ENCODE assay signal across 2 fruit fly cellular contexts in the genomic region with DNA sequence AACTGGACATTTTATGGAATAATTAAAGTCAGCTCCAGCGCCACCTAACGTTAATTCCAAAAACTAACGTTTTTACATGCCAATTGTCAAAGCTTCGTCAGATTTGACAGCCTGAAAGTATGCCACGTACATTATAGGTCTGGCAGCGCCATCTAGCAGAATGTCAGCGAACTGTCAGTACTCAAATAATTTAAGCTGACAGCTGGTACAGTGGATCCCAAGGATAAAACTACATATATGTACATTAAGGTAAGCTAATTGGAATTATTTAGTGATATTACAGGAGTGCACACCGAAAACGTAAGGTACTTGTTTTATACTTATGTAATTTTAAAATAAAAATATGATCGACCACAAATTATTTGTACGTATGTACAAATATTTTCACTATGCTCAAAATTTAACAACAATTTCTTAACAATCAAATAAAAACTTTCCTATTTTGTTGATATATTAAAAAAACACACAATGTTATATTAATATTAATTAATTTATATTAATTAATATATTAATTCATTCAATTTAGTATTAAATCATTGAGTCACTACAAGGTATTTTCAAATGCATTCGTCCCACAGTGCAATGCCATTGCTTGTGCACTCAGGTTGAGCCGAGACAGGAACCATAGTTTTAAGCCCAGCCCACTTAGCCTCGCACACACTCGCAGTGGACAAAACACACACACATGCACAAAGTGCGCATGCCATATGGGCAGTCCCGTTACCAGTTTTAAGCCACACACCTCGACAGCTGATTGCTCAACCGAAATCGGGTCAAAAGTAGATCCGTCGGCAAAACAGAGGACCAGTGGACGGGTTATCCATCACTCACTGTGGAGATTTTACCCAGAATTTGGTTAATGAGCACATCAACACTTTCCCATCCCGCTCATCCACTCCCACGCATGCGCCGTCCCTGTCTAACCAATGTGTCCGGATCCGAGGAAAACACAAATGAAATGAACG.
TF ChIP-seq lines count a peak whose summit lies in the region.

No protein-coding gene starts in this region.

TF ChIP-seq in whole organism, embryonic, 481 proteins besides CTCF, POLR2A, EP300 and RAD21 (continued from another document and continues in another):
- TF ChIP-seq CG9876 (GFP tag; optimal IDR thresholded peaks at IDR 0.05; lab: Kevin White, UChicago): peak; percentile 64
- TF ChIP-seq fd102C (GFP tag; optimal IDR thresholded peaks at IDR 0.05; lab: Kevin White, UChicago): peak; percentile 37
- peak; percentile 49 for TF ChIP-seq CG7928 (GFP tag; optimal IDR thresholded peaks at IDR 0.05; lab: Kevin White, UChicago)
- no peak for TF ChIP-seq CG1647 (GFP tag; optimal IDR thresholded peaks at IDR 0.05; lab: Kevin White, UChicago)
- peak; percentile 0 for TF ChIP-seq CG3995 (GFP tag; optimal IDR thresholded peaks at IDR 0.05; lab: Kevin White, UChicago)
- TF ChIP-seq pfk (GFP tag; optimal IDR thresholded peaks at IDR 0.05; lab: Kevin White, UChicago): no peak
- TF ChIP-seq CG17612 (GFP tag; IDR thresholded peaks at IDR 0.05; lab: Robert Waterston, UW): no peak
- TF ChIP-seq rib (GFP tag; IDR thresholded peaks at IDR 0.05; lab: Robert Waterston, UW): no peak
- 0 out of 2 replicates have a peak, but pooled peaks have one; percentile 15 for TF ChIP-seq sna (GFP tag; IDR thresholded peaks at IDR 0.05; lab: Robert Waterston, UW; ENCODE audit: partially characterized antibody)
- TF ChIP-seq pho (GFP tag; optimal IDR thresholded peaks at IDR 0.05; lab: Kevin White, UChicago): peak; percentile 17
- no peak for TF ChIP-seq TFAM (GFP tag; optimal IDR thresholded peaks at IDR 0.05; lab: Kevin White, UChicago)
- TF ChIP-seq ato (GFP tag; IDR thresholded peaks at IDR 0.05; lab: Robert Waterston, UW; ENCODE audit: partially characterized antibody): no peak
- TF ChIP-seq Six4 (GFP tag; optimal IDR thresholded peaks at IDR 0.05; lab: Kevin White, UChicago): peak; percentile 66
- no peak for TF ChIP-seq ERR (GFP tag; optimal IDR thresholded peaks at IDR 0.05; lab: Kevin White, UChicago)
- peak; percentile 78 for TF ChIP-seq CG12104 (GFP tag; optimal IDR thresholded peaks at IDR 0.05; lab: Kevin White, UChicago)
- TF ChIP-seq onecut (GFP tag; IDR thresholded peaks at IDR 0.05; lab: Robert Waterston, UW): peak; percentile 28
- peak; percentile 75 for TF ChIP-seq Opbp (GFP tag; IDR thresholded peaks at IDR 0.05; lab: Robert Waterston, UW; ENCODE audit: partially characterized antibody)
- peak; percentile 43 for TF ChIP-seq NK7.1 (GFP tag; optimal IDR thresholded peaks at IDR 0.05; lab: Kevin White, UChicago)
- no peak for TF ChIP-seq CG11696 (GFP tag; IDR thresholded peaks at IDR 0.05; lab: Robert Waterston, UW)
- TF ChIP-seq tup (GFP tag; optimal IDR thresholded peaks at IDR 0.05; lab: Kevin White, UChicago): peak; percentile 15
- TF ChIP-seq klu (GFP tag; IDR thresholded peaks at IDR 0.05; lab: Robert Waterston, UW): no peak; the same call in 1 of the 2 replicates
- TF ChIP-seq corto (GFP tag; optimal IDR thresholded peaks at IDR 0.05; lab: Kevin White, UChicago): no peak
- peak; percentile 66 for TF ChIP-seq wdn (GFP tag; IDR thresholded peaks at IDR 0.05; lab: Robert Waterston, UW)
- TF ChIP-seq CG14860 (GFP tag; IDR thresholded peaks at IDR 0.05; lab: Robert Waterston, UW; ENCODE audit: partially characterized antibody): 0 out of 3 replicates have a peak, but pooled peaks have one; percentile 31
- peak; percentile 86 for TF ChIP-seq CG1233 (GFP tag; optimal IDR thresholded peaks at IDR 0.05; lab: Kevin White, UChicago)
- TF ChIP-seq Gsc (GFP tag; IDR thresholded peaks at IDR 0.05; lab: Robert Waterston, UW): 0 out of 2 replicates have a peak, but pooled peaks have one; percentile 7
- peak; percentile 53 for TF ChIP-seq pita (GFP tag; optimal IDR thresholded peaks at IDR 0.05; lab: Kevin White, UChicago)
- peak; percentile 89 for TF ChIP-seq Meics (GFP tag; optimal IDR thresholded peaks at IDR 0.05; lab: Kevin White, UChicago)
- TF ChIP-seq H2.0 (GFP tag; IDR thresholded peaks at IDR 0.05; lab: Robert Waterston, UW): peak; percentile 17; the same call in 1 of the 2 replicates
- peak; percentile 15 for TF ChIP-seq Sry-δ (GFP tag; optimal IDR thresholded peaks at IDR 0.05; lab: Kevin White, UChicago)
- TF ChIP-seq lbe (GFP tag; optimal IDR thresholded peaks at IDR 0.05; lab: Kevin White, UChicago): no peak
- peak; percentile 79 for TF ChIP-seq gsb-n (tag; optimal IDR thresholded peaks at IDR 0.05; lab: Kevin White, UChicago)
- peak; percentile 56 for TF ChIP-seq CG5180 (GFP tag; optimal IDR thresholded peaks at IDR 0.05; lab: Kevin White, UChicago)
- TF ChIP-seq Elba2 (GFP tag; optimal IDR thresholded peaks at IDR 0.05; lab: Kevin White, UChicago): peak; percentile 22
- TF ChIP-seq zf30C (GFP tag; optimal IDR thresholded peaks at IDR 0.05; lab: Kevin White, UChicago): no peak
- peak; percentile 40 for TF ChIP-seq mirr (GFP tag; optimal IDR thresholded peaks at IDR 0.05; lab: Kevin White, UChicago)
- TF ChIP-seq CG6854 (GFP tag; optimal IDR thresholded peaks at IDR 0.05; lab: Kevin White, UChicago): peak; percentile 84
- peak; percentile 72 for TF ChIP-seq Fer3 (tag; optimal IDR thresholded peaks at IDR 0.05; lab: Kevin White, UChicago)
- TF ChIP-seq mam (GFP tag; optimal IDR thresholded peaks at IDR 0.05; lab: Kevin White, UChicago): peak; percentile 65
- TF ChIP-seq H15 (GFP tag; IDR thresholded peaks at IDR 0.05; lab: Robert Waterston, UW): peak; percentile 50; the same call in 2 of the 3 replicates
- TF ChIP-seq HLH4C (GFP tag; IDR thresholded peaks at IDR 0.05; lab: Robert Waterston, UW; ENCODE audit: partially characterized antibody): 0 out of 3 replicates have a peak, but pooled peaks have one; percentile 10
- peak; percentile 93 for TF ChIP-seq CG9727 (GFP tag; optimal IDR thresholded peaks at IDR 0.05; lab: Kevin White, UChicago)
- TF ChIP-seq CG1024 (GFP tag; IDR thresholded peaks at IDR 0.05; lab: Robert Waterston, UW): peak; percentile 68; the same call in 1 of the 2 replicates
- TF ChIP-seq CG8478 (optimal IDR thresholded peaks at IDR 0.05; lab: Kevin White, UChicago): peak; percentile 94
- peak; percentile 41 for TF ChIP-seq ac (GFP tag; optimal IDR thresholded peaks at IDR 0.05; lab: Kevin White, UChicago)
- TF ChIP-seq MBD-R2 (GFP tag; IDR thresholded peaks at IDR 0.05; lab: Robert Waterston, UW): peak; percentile 44; the same call in 1 of the 2 replicates
- TF ChIP-seq CG17568 (GFP tag; optimal IDR thresholded peaks at IDR 0.05; lab: Kevin White, UChicago): peak; percentile 81
- peak; percentile 66 for TF ChIP-seq CG10321 (GFP tag; IDR thresholded peaks at IDR 0.05; lab: Robert Waterston, UW)
- peak; percentile 33 for TF ChIP-seq CG4617 (GFP tag; optimal IDR thresholded peaks at IDR 0.05; lab: Kevin White, UChicago; ENCODE audit: borderline replicate concordance)
- no peak for TF ChIP-seq HLHmδ (GFP tag; optimal IDR thresholded peaks at IDR 0.05; lab: Kevin White, UChicago)
- peak; percentile 96 for TF ChIP-seq grau (tag; optimal IDR thresholded peaks at IDR 0.05; lab: Kevin White, UChicago)
- peak; percentile 27; the same call in 2 of the 3 replicates for TF ChIP-seq CG16813 (GFP tag; IDR thresholded peaks at IDR 0.05; lab: Robert Waterston, UW; ENCODE audit: partially characterized antibody)
- TF ChIP-seq CG17829 (tag; optimal IDR thresholded peaks at IDR 0.05; lab: Kevin White, UChicago): peak; percentile 86
- 0 out of 2 replicates have a peak, but pooled peaks have one; percentile 22 for TF ChIP-seq CG8765 (GFP tag; IDR thresholded peaks at IDR 0.05; lab: Robert Waterston, UW)
- no peak for TF ChIP-seq CG6175 (GFP tag; IDR thresholded peaks at IDR 0.05; lab: Robert Waterston, UW)
- TF ChIP-seq Hey (tag; optimal IDR thresholded peaks at IDR 0.05; lab: Kevin White, UChicago): no peak

TF ChIP-seq in whole organism, prepupa, 60 proteins besides CTCF, POLR2A, EP300 and RAD21 (continued from another document):
- TF ChIP-seq topi (GFP tag; optimal IDR thresholded peaks at IDR 0.05; lab: Kevin White, UChicago) (peak; percentile 74), CG32006 (GFP tag; optimal IDR thresholded peaks at IDR 0.05; lab: Kevin White, UChicago) (peak; percentile 92), CG1621 (tag; optimal IDR thresholded peaks at IDR 0.05; lab: Kevin White, UChicago) (peak; percentile 60), Eip75B (GFP tag; optimal IDR thresholded peaks at IDR 0.05; lab: Kevin White, UChicago) (peak; percentile 69), CG9139 (GFP tag; optimal IDR thresholded peaks at IDR 0.05; lab: Kevin White, UChicago) (peak; percentile 47), lz (GFP tag; optimal IDR thresholded peaks at IDR 0.05; lab: Kevin White, UChicago) (peak; percentile 71), OdsH (GFP tag; optimal IDR thresholded peaks at IDR 0.05; lab: Kevin White, UChicago) (peak; percentile 87), Sox14 (GFP tag; optimal IDR thresholded peaks at IDR 0.05; lab: Kevin White, UChicago) (peak; percentile 70), CG11294 (GFP tag; IDR thresholded peaks at IDR 0.05; lab: Robert Waterston, UW) (0 out of 2 replicates have a peak, but pooled peaks have one; percentile 35), CG7368 (GFP tag; optimal IDR thresholded peaks at IDR 0.05; lab: Kevin White, UChicago) (peak; percentile 74), CG10669 (GFP tag; optimal IDR thresholded peaks at IDR 0.05; lab: Kevin White, UChicago) (peak; percentile 74), acj6 (GFP tag; optimal IDR thresholded peaks at IDR 0.05; lab: Kevin White, UChicago) (peak; percentile 82), CG16779 (tag; optimal IDR thresholded peaks at IDR 0.05; lab: Kevin White, UChicago) (peak; percentile 68), cyc (GFP tag; optimal IDR thresholded peaks at IDR 0.05; lab: Kevin White, UChicago) (peak; percentile 59), Sox15 (GFP tag; optimal IDR thresholded peaks at IDR 0.05; lab: Kevin White, UChicago) (peak; percentile 51)
TF ChIP-seq in whole organism, prepupa: peak in this region for 57.
